Worm (Caenorhabditis elegans) whole organism, young adult: Measurements from ENCODE around the gene T07C12.10.

Experiments used
- C06A6.2 ChIP-seq: fragments of 200-800 bp; sonication (Bioruptor generic); conservative IDR thresholded peaks from 2 replicates; pipeline ENCODE4 v1.3.6; 2022; ENCODE audit warnings: missing genetic modification characterization, missing compliant biosample characterization
- F10E7.11 ChIP-seq: sonication (generic microtip); optimal IDR thresholded peaks from 2 replicates; lab custom pipeline; 2017; ENCODE audit warnings: mild to moderate bottlenecking, missing genetic modification characterization, moderate library complexity, missing compliant biosample characterization
- F37B4.10 ChIP-seq: fragments of 200-800 bp; sonication (Bioruptor generic); IDR thresholded peaks from 2 replicates; pipeline ENCODE4 v1.3.6; 2022; ENCODE audit warnings: missing genetic modification characterization, missing compliant biosample characterization
- F52B5.7 ChIP-seq: sonication (generic microtip); optimal IDR thresholded peaks from 2 replicates; lab custom pipeline; 2016; ENCODE audit warnings: mild to moderate bottlenecking, missing genetic modification characterization, missing compliant biosample characterization
- F57A8.1 ChIP-seq: fragments of 200-800 bp; sonication (Bioruptor generic); optimal IDR thresholded peaks from 2 replicates; lab custom pipeline; 2018; ENCODE audit warnings: mild to moderate bottlenecking, missing genetic modification characterization, moderate library complexity, missing compliant biosample characterization
- F57C9.4 ChIP-seq: sonication (generic microtip); optimal IDR thresholded peaks from 2 replicates; lab custom pipeline; 2017; ENCODE audit warnings: mild to moderate bottlenecking, missing genetic modification characterization, missing compliant biosample characterization
- K12H6.12 ChIP-seq: fragments of 200-800 bp; sonication (Bioruptor generic); optimal IDR thresholded peaks from 2 replicates; lab custom pipeline; 2018; ENCODE audit warnings: mild to moderate bottlenecking, missing genetic modification characterization, missing compliant biosample characterization
- Y53G8AR.9 ChIP-seq: fragments of 200-800 bp; sonication (Bioruptor generic); conservative IDR thresholded peaks from 2 replicates; pipeline ENCODE4 v1.3.6; 2022; ENCODE audit warnings: missing genetic modification reagents, missing genetic modification characterization, missing compliant biosample characterization
- Y56A3A.18 ChIP-seq: fragments of 200-800 bp; sonication (Bioruptor generic); IDR thresholded peaks from 2 replicates; pipeline ENCODE4 v1.3.6; 2022; ENCODE audit warnings: missing genetic modification reagents, missing genetic modification characterization, missing compliant biosample characterization
- Y67H2A.10 ChIP-seq: fragments of 200-800 bp; sonication (Bioruptor generic); conservative IDR thresholded peaks from 2 replicates; pipeline ENCODE4 v1.3.6; 2022; ENCODE audit warnings: missing genetic modification reagents, missing genetic modification characterization, missing compliant biosample characterization
- Y95B8A.8 ChIP-seq: fragments of 200-800 bp; sonication (Bioruptor generic); IDR thresholded peaks from 2 replicates; pipeline ENCODE4 v1.3.6; 2022; ENCODE audit warnings: missing genetic modification reagents, missing genetic modification characterization, missing compliant biosample characterization
- akir-1 ChIP-seq: fragments of 200-800 bp; sonication (Bioruptor generic); optimal IDR thresholded peaks from 2 replicates; lab custom pipeline; 2018; ENCODE audit warnings: mild to moderate bottlenecking, missing genetic modification characterization, moderate library complexity, missing compliant biosample characterization
- aptf-2 ChIP-seq: fragments of 200-800 bp; sonication (Bioruptor generic); conservative IDR thresholded peaks from 2 replicates; pipeline ENCODE4 v1.3.6; 2022; ENCODE audit warnings: missing genetic modification reagents, missing genetic modification characterization, missing compliant biosample characterization
- atf-7 ChIP-seq: sonication (generic microtip); optimal IDR thresholded peaks from 2 replicates; lab custom pipeline; 2017; ENCODE audit warnings: mild to moderate bottlenecking, missing genetic modification characterization, missing compliant biosample characterization
- attf-5 ChIP-seq: fragments of 200-800 bp; sonication (Bioruptor generic); optimal IDR thresholded peaks from 2 replicates; lab custom pipeline; 2018; ENCODE audit warnings: mild to moderate bottlenecking, missing genetic modification characterization, missing compliant biosample characterization
- bed-2 ChIP-seq: fragments of 200-800 bp; sonication (Bioruptor generic); IDR thresholded peaks from 2 replicates; pipeline ENCODE4 v1.3.6; 2022; ENCODE audit warnings: missing genetic modification reagents, missing genetic modification characterization, missing compliant biosample characterization
- ccch-3 ChIP-seq: fragments of 200-800 bp; sonication (Bioruptor generic); optimal IDR thresholded peaks from 2 replicates; lab custom pipeline; 2018; ENCODE audit warnings: mild to moderate bottlenecking, missing genetic modification characterization, missing compliant biosample characterization
- cebp-2 ChIP-seq: fragments of 200-800 bp; sonication (Bioruptor generic); IDR thresholded peaks from 2 replicates; pipeline ENCODE4 v1.3.6; 2022; ENCODE audit warnings: missing genetic modification characterization, missing compliant biosample characterization
- ceh-40 ChIP-seq: fragments of 200-800 bp; sonication (Bioruptor generic); IDR thresholded peaks from 2 replicates; pipeline ENCODE4 v1.3.6; 2022; ENCODE audit warnings: missing genetic modification characterization, missing compliant biosample characterization
- ceh-79 ChIP-seq: sonication (generic microtip); optimal IDR thresholded peaks from 2 replicates; lab custom pipeline; 2017; ENCODE audit warnings: mild to moderate bottlenecking, missing genetic modification characterization, missing compliant biosample characterization
- ceh-91 ChIP-seq: fragments of 200-800 bp; sonication (Bioruptor generic); IDR thresholded peaks from 2 replicates; pipeline ENCODE4 v1.3.6; 2022; ENCODE audit warnings: missing genetic modification reagents, missing genetic modification characterization, missing compliant biosample characterization
- die-1 ChIP-seq: sonication (generic microtip); optimal IDR thresholded peaks from 2 replicates; lab custom pipeline; 2016; ENCODE audit warnings: missing genotype, mild to moderate bottlenecking, missing genetic modification characterization, missing compliant biosample characterization
- dox-1 ChIP-seq: fragments of 200-800 bp; sonication (Bioruptor generic); IDR thresholded peaks from 2 replicates; pipeline ENCODE4 v1.3.6; 2022; ENCODE audit warnings: missing genetic modification reagents, missing genetic modification characterization, missing compliant biosample characterization
- dpff-1 ChIP-seq: sonication (generic microtip); optimal IDR thresholded peaks from 2 replicates; lab custom pipeline; 2017; ENCODE audit warnings: mild to moderate bottlenecking, missing genetic modification characterization, missing compliant biosample characterization
- dpl-1 ChIP-seq: fragments of 150-350 bp; optimal IDR thresholded peaks from 2 replicates; lab custom pipeline; 2014; ENCODE audit warnings: missing biosample characterization, missing genetic modification reagents, missing genetic modification characterization
- efl-1 ChIP-seq: fragments of 150-350 bp; optimal IDR thresholded peaks from 2 replicates; lab custom pipeline; 2014; ENCODE audit warnings: missing biosample characterization, missing genetic modification reagents, missing genetic modification characterization
- ekl-4 ChIP-seq: fragments of 200-800 bp; sonication (Bioruptor generic); IDR thresholded peaks from 2 replicates; pipeline ENCODE4 v1.3.6; 2022; ENCODE audit warnings: missing genetic modification reagents, missing genetic modification characterization, missing compliant biosample characterization
- gei-17 ChIP-seq: fragments of 200-800 bp; sonication (Bioruptor generic); optimal IDR thresholded peaks from 2 replicates; lab custom pipeline; 2018; ENCODE audit warnings: mild to moderate bottlenecking, missing genetic modification characterization, missing compliant biosample characterization
- hlh-26 ChIP-seq: fragments of 200-800 bp; sonication (Bioruptor generic); conservative IDR thresholded peaks from 2 replicates; pipeline ENCODE4 v1.3.6; 2022; ENCODE audit warnings: missing genetic modification reagents, missing genetic modification characterization, missing compliant biosample characterization
- hrde-1 ChIP-seq: sonication (generic microtip); optimal IDR thresholded peaks from 2 replicates; lab custom pipeline; 2016; ENCODE audit warnings: missing genetic modification characterization, mild to moderate bottlenecking, missing compliant biosample characterization, moderate library complexity, missing genotype, missing genetic modification reagents, borderline replicate concordance
- hsf-1 ChIP-seq: fragments of 200-800 bp; sonication (Bioruptor generic); IDR thresholded peaks from 2 replicates; pipeline ENCODE4 v1.3.6; 2022; ENCODE audit warnings: missing genetic modification reagents, missing genetic modification characterization, missing compliant biosample characterization
- let-526 ChIP-seq: fragments of 200-800 bp; sonication (Bioruptor generic); IDR thresholded peaks from 2 replicates; pipeline ENCODE4 v1.3.6; 2022; ENCODE audit warnings: missing genetic modification reagents, missing genetic modification characterization, missing compliant biosample characterization
- lin-35 ChIP-seq, 3 experiments: fragments of 150-350 bp in 2 of 3; sonication (generic microtip) in 1 of 3; optimal IDR thresholded peaks; 2 replicates each; lab custom pipeline; 2014 to 2018; ENCODE audit warnings: missing biosample characterization in 3 of 3, missing genetic modification characterization in 3 of 3, missing genetic modification reagents in 3 of 3
- mel-28 ChIP-seq: sonication (generic microtip); optimal IDR thresholded peaks from 2 replicates; lab custom pipeline; 2016; ENCODE audit warnings: borderline replicate concordance, mild to moderate bottlenecking, missing genetic modification characterization, missing compliant biosample characterization
- mxl-1 ChIP-seq: sonication (generic microtip); optimal IDR thresholded peaks from 2 replicates; lab custom pipeline; 2016; ENCODE audit warnings: missing genetic modification characterization, missing compliant biosample characterization
- nfya-1 ChIP-seq: sonication (generic microtip); optimal IDR thresholded peaks from 2 replicates; lab custom pipeline; 2017; ENCODE audit warnings: antibody characterized with exemption, missing compliant biosample characterization, missing genetic modification characterization, borderline replicate concordance; ENCODE audit not compliant: insufficient read depth
- nfya-2 ChIP-seq: fragments of 200-800 bp; sonication (Bioruptor generic); IDR thresholded peaks from 2 replicates; pipeline ENCODE4 v1.3.6; 2022; ENCODE audit warnings: missing genetic modification reagents, missing genetic modification characterization, missing compliant biosample characterization
- nhr-179 ChIP-seq: sonication (generic microtip); optimal IDR thresholded peaks from 2 replicates; lab custom pipeline; 2016; ENCODE audit warnings: mild to moderate bottlenecking, missing genetic modification characterization, missing compliant biosample characterization
- pbrm-1 ChIP-seq: fragments of 200-800 bp; sonication (Bioruptor generic); IDR thresholded peaks from 2 replicates; pipeline ENCODE4 v1.3.6; 2022; ENCODE audit warnings: missing genetic modification reagents, missing genetic modification characterization, missing compliant biosample characterization
- rcor-1 ChIP-seq: fragments of 200-800 bp; sonication (Bioruptor generic); IDR thresholded peaks from 2 replicates; pipeline ENCODE4 v1.3.6; 2022; ENCODE audit warnings: missing genetic modification reagents, missing genetic modification characterization, missing compliant biosample characterization
- repo-1 ChIP-seq: sonication (generic microtip); optimal IDR thresholded peaks from 2 replicates; lab custom pipeline; 2017; ENCODE audit warnings: mild to moderate bottlenecking, missing genetic modification characterization, missing compliant biosample characterization
- rpc-1 ChIP-seq, 2 experiments: fragments of 150-350 bp in 1 of 2; sonication (generic microtip) in 1 of 2; optimal IDR thresholded peaks; 2 replicates each; lab custom pipeline; 2014 to 2018; ENCODE audit warnings: missing biosample characterization in 1 of 2, missing genetic modification characterization in 1 of 2, missing genetic modification reagents in 1 of 2, missing genotype in 1 of 2
- snpc-1.1 ChIP-seq: sonication (generic microtip); optimal IDR thresholded peaks from 2 replicates; lab custom pipeline; 2017; ENCODE audit warnings: missing genetic modification characterization, mild to moderate bottlenecking, missing compliant biosample characterization, antibody characterized with exemption, moderate library complexity, missing genotype, missing genetic modification reagents; ENCODE audit not compliant: insufficient read depth
- sptf-2 ChIP-seq: fragments of 200-800 bp; sonication (Bioruptor generic); optimal IDR thresholded peaks from 2 replicates; lab custom pipeline; 2018; ENCODE audit warnings: mild to moderate bottlenecking, missing genetic modification characterization, missing compliant biosample characterization
- xnd-1 ChIP-seq: sonication (generic microtip); optimal IDR thresholded peaks from 2 replicates; lab custom pipeline; 2016; ENCODE audit warnings: missing genotype, missing genetic modification reagents, missing genetic modification characterization, missing compliant biosample characterization
- zim-3 ChIP-seq: sonication (generic microtip); optimal IDR thresholded peaks from 2 replicates; lab custom pipeline; 2017; ENCODE audit warnings: mild to moderate bottlenecking, missing genetic modification characterization, moderate library complexity, missing compliant biosample characterization
- ztf-28 ChIP-seq: fragments of 200-800 bp; sonication (Bioruptor generic); IDR thresholded peaks from 2 replicates; pipeline ENCODE4 v1.3.6; 2022; ENCODE audit warnings: missing genetic modification reagents, missing genetic modification characterization, missing compliant biosample characterization

Gene T07C12.10

ce11 chrV:9970119-9970518 is 9.8 kb upstream of the T07C12.10 start (continued):
- TF ChIP-seq let-526 (GFP tag; lab: Robert Waterston, UW) (0 out of 2 replicates have a peak, but pooled peaks have one; percentile 34), atf-7 (tag; lab: Kevin White, UChicago) (peak; percentile 80), F57C9.4 (tag; lab: Kevin White, UChicago) (peak; percentile 20), ceh-91 (GFP tag; lab: Robert Waterston, UW) (no peak; the same call in 1 of the 2 replicates), efl-1 (GFP tag; lab: Kevin White, UChicago) (peak; percentile 32), mel-28 (peak; percentile 45), hrde-1 (tag; lab: Kevin White, UChicago) (peak; percentile 86), zim-3 (tag; lab: Kevin White, UChicago) (peak; percentile 94), sptf-2 (GFP tag; lab: Kevin White, UChicago) (peak; percentile 97), Y95B8A.8 (GFP tag; lab: Robert Waterston, UW) (0 out of 2 replicates have a peak, but pooled peaks have one; percentile 80), nhr-179 (tag; lab: Kevin White, UChicago) (peak; percentile 69), aptf-2 (GFP tag; lab: Robert Waterston, UW) (0 out of 2 replicates have a peak, but pooled peaks have one; percentile 44), ekl-4 (GFP tag; lab: Robert Waterston, UW) (peak; percentile 82), die-1 (tag; lab: Kevin White, UChicago) (peak; percentile 97), nfya-2 (GFP tag; lab: Robert Waterston, UW) (no peak), C06A6.2 (peak; percentile 61), ztf-28 (peak; percentile 92), Y56A3A.18 (GFP tag; lab: Robert Waterston, UW) (peak; percentile 93), hsf-1 (GFP tag; lab: Robert Waterston, UW) (peak; percentile 76), nfya-1 (no peak), ccch-3 (GFP tag; lab: Kevin White, UChicago) (peak; percentile 49), ceh-79 (tag; lab: Kevin White, UChicago) (peak; percentile 94), F57A8.1 (GFP tag; lab: Kevin White, UChicago) (peak; percentile 98), Y67H2A.10 (GFP tag; lab: Robert Waterston, UW) (peak; percentile 66; the same call in 1 of the 2 replicates), akir-1 (GFP tag; lab: Kevin White, UChicago) (peak; percentile 64), bed-2 (GFP tag; lab: Robert Waterston, UW) (no peak), ceh-40 (peak; percentile 81; the same call in 1 of the 2 replicates), rpc-1 (optimal IDR thresholded peaks at IDR 0.05; lab: Kevin White, UChicago) (peak; percentile 99), rpc-1 (tag; optimal IDR thresholded peaks at IDR 0.05; lab: Kevin White, UChicago) (peak; percentile 99), K12H6.12 (tag; lab: Kevin White, UChicago) (peak; percentile 80), F52B5.7 (tag; lab: Kevin White, UChicago) (peak; percentile 91), F37B4.10 (GFP tag; lab: Robert Waterston, UW) (0 out of 2 replicates have a peak, but pooled peaks have one; percentile 65), dpff-1 (tag; lab: Kevin White, UChicago) (peak; percentile 42), cebp-2 (GFP tag; lab: Robert Waterston, UW) (peak; percentile 98), rcor-1 (peak; percentile 69), dpl-1 (no peak), F10E7.11 (tag; lab: Kevin White, UChicago) (peak; percentile 84), hlh-26 (GFP tag; lab: Robert Waterston, UW) (0 out of 2 replicates have a peak, but pooled peaks have one; percentile 27), gei-17 (GFP tag; lab: Kevin White, UChicago) (peak; percentile 27), xnd-1 (peak; percentile 16), dox-1 (GFP tag; lab: Robert Waterston, UW) (peak; percentile 87), lin-35 (GFP tag; optimal IDR thresholded peaks at IDR 0.05; lab: Kevin White, UChicago) (peak in 2 of 3 experiments; percentile 35 to 70), repo-1 (tag; lab: Kevin White, UChicago) (peak; percentile 94), mxl-1 (tag; lab: Kevin White, UChicago) (peak; percentile 98), Y53G8AR.9 (GFP tag; lab: Robert Waterston, UW) (0 out of 2 replicates have a peak, but pooled peaks have one; percentile 35), snpc-1.1 (tag; lab: Kevin White, UChicago) (peak; percentile 65), pbrm-1 (peak; percentile 59; the same call in 1 of the 2 replicates), attf-5 (GFP tag; lab: Kevin White, UChicago) (peak; percentile 85)
